Worm (Caenorhabditis elegans) whole organism, L1 larva: Measurements from ENCODE around the gene C01G6.3.
A peak's percentile ranks its signal among the peaks of the same experiment; 100 is the strongest.

Source experiments
- C04F5.9 ChIP-seq: sonication (generic microtip); optimal IDR thresholded peaks from 2 replicates; lab custom pipeline; 2016; ENCODE audit warnings: missing genetic modification characterization, missing compliant biosample characterization
- C16A3.4 ChIP-seq: fragments of 150-350 bp; optimal IDR thresholded peaks from 2 replicates; lab custom pipeline; 2014; ENCODE audit warnings: missing biosample characterization, missing genetic modification characterization
- Y116A8C.19 ChIP-seq: sonication (generic microtip); optimal IDR thresholded peaks from 2 replicates; lab custom pipeline; 2016; ENCODE audit warnings: missing compliant biosample characterization, missing genetic modification characterization, borderline replicate concordance
- aly-2 ChIP-seq: fragments of 150-350 bp; optimal IDR thresholded peaks from 2 replicates; lab custom pipeline; 2014; ENCODE audit warnings: missing biosample characterization, missing genetic modification characterization
- blmp-1 ChIP-seq: fragments of 150-350 bp; optimal IDR thresholded peaks from 2 replicates; lab custom pipeline; 2014; ENCODE audit warnings: missing biosample characterization, missing genetic modification characterization
- ceh-82 ChIP-seq, 3 experiments: fragments of 150-350 bp in 1 of 3; sonication (generic microtip) in 2 of 3; optimal IDR thresholded peaks; 2 replicates each; lab custom pipeline; 2014 to 2017; ENCODE audit warnings: missing biosample characterization in 3 of 3, missing genetic modification characterization in 3 of 3
- ceh-88 ChIP-seq: fragments of 200-800 bp; sonication (Bioruptor generic); IDR thresholded peaks from 2 replicates; pipeline ENCODE4 v1.3.6; 2022; ENCODE audit warnings: missing genetic modification characterization, missing compliant biosample characterization
- ces-1 ChIP-seq: fragments of 150-350 bp; optimal IDR thresholded peaks from 2 replicates; lab custom pipeline; 2014; ENCODE audit warnings: missing biosample characterization, missing genetic modification reagents, missing genetic modification characterization
- dpl-1 ChIP-seq, 3 experiments: fragments of 150-350 bp in 2 of 3; sonication (generic microtip) in 1 of 3; optimal IDR thresholded peaks; 2 replicates each; lab custom pipeline; 2014 to 2017; ENCODE audit warnings: missing biosample characterization in 3 of 3, missing genetic modification characterization in 3 of 3, missing genetic modification reagents in 3 of 3
- efl-1 ChIP-seq, 4 experiments: fragments of 150-350 bp; optimal IDR thresholded peaks in 3 of 4; peaks in 1 of 4; 1 replicate in 1 of 4; 2 replicates in 3 of 4; lab custom pipeline; 2014; ENCODE audit warnings: missing biosample characterization in 2 of 4, missing genetic modification characterization in 2 of 4, missing genetic modification reagents in 2 of 4
- efl-3 ChIP-seq: fragments of 200-800 bp; sonication (Bioruptor generic); optimal IDR thresholded peaks from 2 replicates; lab custom pipeline; 2018; ENCODE audit warnings: mild to moderate bottlenecking, missing genetic modification characterization, missing compliant biosample characterization
- elt-2 ChIP-seq: sonication (generic microtip); optimal IDR thresholded peaks from 2 replicates; lab custom pipeline; 2016; ENCODE audit warnings: missing genetic modification characterization, mild to moderate bottlenecking, inconsistent platforms, missing compliant biosample characterization, missing genetic modification reagents
- elt-3 ChIP-seq, 6 experiments: fragments of 150-350 bp in 1 of 6; sonication (generic microtip); optimal IDR thresholded peaks; 2 replicates each; lab custom pipeline; 2017 to 2018; ENCODE audit warnings: missing biosample characterization in 6 of 6, missing genetic modification characterization in 6 of 6, inconsistent platforms in 1 of 6
- fkh-4 ChIP-seq: sonication (generic microtip); optimal IDR thresholded peaks from 2 replicates; lab custom pipeline; 2016; ENCODE audit warnings: missing compliant biosample characterization, missing genetic modification characterization, borderline replicate concordance
- fos-1 ChIP-seq: fragments of 150-350 bp; optimal IDR thresholded peaks from 2 replicates; lab custom pipeline; 2014; ENCODE audit warnings: missing biosample characterization, missing genetic modification characterization
- grh-1 ChIP-seq: fragments of 200-800 bp; sonication (Bioruptor generic); IDR thresholded peaks from 2 replicates; pipeline ENCODE4 v1.3.6; 2022; ENCODE audit warnings: missing genetic modification reagents, missing genetic modification characterization, missing compliant biosample characterization
- hlh-4 ChIP-seq: sonication (generic microtip); optimal IDR thresholded peaks from 2 replicates; lab custom pipeline; 2016; ENCODE audit warnings: mild to moderate bottlenecking, missing genetic modification characterization, missing compliant biosample characterization
- hpl-2 ChIP-seq: fragments of 150-350 bp; optimal IDR thresholded peaks from 2 replicates; lab custom pipeline; 2014; ENCODE audit warnings: missing biosample characterization, missing genetic modification reagents, missing genetic modification characterization
- irx-1 ChIP-seq: sonication (generic microtip); optimal IDR thresholded peaks from 2 replicates; lab custom pipeline; 2016; ENCODE audit warnings: missing genetic modification characterization, missing compliant biosample characterization
- isw-1 ChIP-seq: fragments of 200-800 bp; sonication (Bioruptor generic); IDR thresholded peaks from 2 replicates; pipeline ENCODE4 v1.3.6; 2022; ENCODE audit warnings: missing genetic modification characterization, missing compliant biosample characterization
- lin-13 ChIP-seq: fragments of 150-350 bp; optimal IDR thresholded peaks from 2 replicates; lab custom pipeline; 2014; ENCODE audit warnings: missing biosample characterization, missing genetic modification reagents, missing genetic modification characterization
- lin-15B ChIP-seq: fragments of 150-350 bp; sonication (generic microtip); optimal IDR thresholded peaks from 3 replicates; lab custom pipeline; 2014; ENCODE audit warnings: missing biosample characterization, missing genetic modification characterization
- lsy-2 ChIP-seq, 2 experiments: fragments of 150-350 bp; optimal IDR thresholded peaks; 2 replicates each; lab custom pipeline; 2014; ENCODE audit warnings: missing biosample characterization in 2 of 2, missing genetic modification characterization in 2 of 2
- mab-9 ChIP-seq: fragments of 200-800 bp; sonication (Bioruptor generic); IDR thresholded peaks from 2 replicates; pipeline ENCODE4 v1.3.6; 2022; ENCODE audit warnings: missing genetic modification reagents, missing genetic modification characterization, missing compliant biosample characterization
- nhr-12 ChIP-seq: sonication (generic microtip); optimal IDR thresholded peaks from 2 replicates; lab custom pipeline; 2017; ENCODE audit warnings: missing biosample characterization, missing genetic modification characterization
- nhr-20 ChIP-seq: sonication (generic microtip); optimal IDR thresholded peaks from 2 replicates; lab custom pipeline; 2016; ENCODE audit warnings: mild to moderate bottlenecking, missing genetic modification characterization, missing compliant biosample characterization
- nhr-237 ChIP-seq: fragments of 150-350 bp; optimal IDR thresholded peaks from 2 replicates; lab custom pipeline; 2014; ENCODE audit warnings: missing biosample characterization, missing genetic modification characterization
- nhr-28 ChIP-seq: fragments of 150-350 bp; optimal IDR thresholded peaks from 2 replicates; lab custom pipeline; 2014; ENCODE audit warnings: missing biosample characterization, missing genetic modification characterization
- nhr-47 ChIP-seq: sonication (generic microtip); optimal IDR thresholded peaks from 2 replicates; lab custom pipeline; 2016; ENCODE audit warnings: mild to moderate bottlenecking, missing genetic modification characterization, moderate library complexity, missing compliant biosample characterization
- nhr-76 ChIP-seq: sonication (generic microtip); optimal IDR thresholded peaks from 2 replicates; lab custom pipeline; 2017; ENCODE audit warnings: missing biosample characterization, missing genetic modification characterization
- nhr-77 ChIP-seq: fragments of 150-350 bp; optimal IDR thresholded peaks from 2 replicates; lab custom pipeline; 2014; ENCODE audit warnings: missing biosample characterization, missing genetic modification characterization
- nhr-85 ChIP-seq: sonication (generic microtip); peaks from one replicate; lab custom pipeline; 2016; ENCODE audit warnings: missing genetic modification characterization, inconsistent platforms, missing compliant biosample characterization
- nhr-90 ChIP-seq: sonication (generic microtip); optimal IDR thresholded peaks from 2 replicates; lab custom pipeline; 2016; ENCODE audit warnings: mild to moderate bottlenecking, missing genetic modification characterization, missing compliant biosample characterization; ENCODE audit not compliant: poor library complexity
- rnt-1 ChIP-seq: sonication (generic microtip); optimal IDR thresholded peaks from 2 replicates; lab custom pipeline; 2016; ENCODE audit warnings: mild to moderate bottlenecking, missing genetic modification characterization, moderate library complexity, missing compliant biosample characterization
- skn-1 ChIP-seq: fragments of 150-350 bp; optimal IDR thresholded peaks from 2 replicates; lab custom pipeline; 2014; ENCODE audit warnings: missing biosample characterization, missing genetic modification characterization
- snpc-4 ChIP-seq: fragments of 150-350 bp; optimal IDR thresholded peaks from 2 replicates; lab custom pipeline; 2014; ENCODE audit warnings: missing biosample characterization, missing genetic modification characterization
- swsn-7 ChIP-seq: sonication (generic microtip); optimal IDR thresholded peaks from 2 replicates; lab custom pipeline; 2016; ENCODE audit warnings: missing genetic modification characterization, missing compliant biosample characterization
- unc-130 ChIP-seq: fragments of 150-350 bp; optimal IDR thresholded peaks from 2 replicates; lab custom pipeline; 2017; ENCODE audit warnings: missing biosample characterization, missing genetic modification characterization, inconsistent platforms
- unc-30 ChIP-seq: sonication (generic microtip); optimal IDR thresholded peaks from 2 replicates; lab custom pipeline; 2017; ENCODE audit warnings: missing biosample characterization, missing genetic modification characterization
- unc-98 ChIP-seq: fragments of 200-800 bp; sonication (Bioruptor generic); IDR thresholded peaks from 2 replicates; pipeline ENCODE4 v1.3.6; 2022; ENCODE audit warnings: missing genetic modification characterization, missing compliant biosample characterization
- vab-15 ChIP-seq: sonication (generic microtip); optimal IDR thresholded peaks from 2 replicates; lab custom pipeline; 2017; ENCODE audit warnings: missing genotype, mild to moderate bottlenecking, missing genetic modification characterization, missing compliant biosample characterization
- zag-1 ChIP-seq: fragments of 150-350 bp; optimal IDR thresholded peaks from 2 replicates; lab custom pipeline; 2014; ENCODE audit warnings: missing biosample characterization, missing genetic modification characterization
- zip-4 ChIP-seq: fragments of 200-800 bp; sonication (Bioruptor generic); optimal IDR thresholded peaks from 2 replicates; lab custom pipeline; 2018; ENCODE audit warnings: mild to moderate bottlenecking, missing genetic modification characterization, moderate library complexity, missing compliant biosample characterization
- ztf-11 ChIP-seq, 2 experiments: sonication (generic microtip); optimal IDR thresholded peaks; 2 replicates each; lab custom pipeline; 2016 to 2017; ENCODE audit warnings: missing genetic modification characterization in 2 of 2, missing biosample characterization in 1 of 2, missing compliant biosample characterization in 1 of 2

The C01G6.3 gene

ce11 chrII:9266755-9267154 lies 2.9 kb upstream of the C01G6.3 start, which contains the start of gene C01G6.2:
TSS of gene C01G6.2 (plus strand) at chrII:9267055.
- TF ChIP-seq unc-98 (GFP tag; lab: Robert Waterston, UW) (no peak), C04F5.9 (tag; lab: Kevin White, UChicago) (no peak), blmp-1 (tag; lab: Kevin White, UChicago) (no peak), ceh-82 (tag; optimal IDR thresholded peaks at IDR 0.05; lab: Kevin White, UChicago) (no peak), rnt-1 (no peak), fkh-4 (tag; lab: Kevin White, UChicago) (no peak), C16A3.4 (tag; lab: Kevin White, UChicago) (no peak)

- TF ChIP-seq irx-1 (tag; lab: Kevin White, UChicago) = no peak
- no peak for TF ChIP-seq nhr-47
- no peak for TF ChIP-seq ceh-88 (GFP tag; lab: Robert Waterston, UW)
- no peak for TF ChIP-seq zip-4 (GFP tag; lab: Kevin White, UChicago)
- TF ChIP-seq nhr-12 (tag; lab: Kevin White, UChicago) = no peak
- TF ChIP-seq nhr-237 (tag; lab: Kevin White, UChicago) = no peak
- TF ChIP-seq swsn-7 (tag; lab: Kevin White, UChicago) = no peak
- no peak for TF ChIP-seq lin-13 (GFP tag; lab: Kevin White, UChicago)
- TF ChIP-seq isw-1 (GFP tag; lab: Robert Waterston, UW) = no peak
- TF ChIP-seq fos-1 (tag; lab: Kevin White, UChicago) = no peak
- TF ChIP-seq efl-1 (optimal IDR thresholded peaks at IDR 0.05; lab: Kevin White, UChicago) = no peak
- TF ChIP-seq efl-1 (GFP tag; optimal IDR thresholded peaks at IDR 0.05 in 1 of 2; lab: Kevin White, UChicago) = no peak
- no peak for TF ChIP-seq mab-9 (GFP tag; lab: Robert Waterston, UW)
- TF ChIP-seq hlh-4 (tag; lab: Kevin White, UChicago) = no peak
- TF ChIP-seq unc-130 (tag; lab: Kevin White, UChicago) = no peak
- TF ChIP-seq ztf-11 (tag; optimal IDR thresholded peaks at IDR 0.05; lab: Kevin White, UChicago) = no peak
- no peak for TF ChIP-seq Y116A8C.19
- no peak for TF ChIP-seq nhr-20 (tag; lab: Kevin White, UChicago)
Observed at ce11 chrII:9268983-9269382, 705 bp upstream of the C01G6.3 start.

ce11 chrII:9271285-9271684 lies 1.6 kb downstream of the C01G6.3 start:
- no peak for TF ChIP-seq hpl-2 (GFP tag; lab: Kevin White, UChicago)
- TF ChIP-seq nhr-85 (tag; lab: Kevin White, UChicago) = peak; percentile 15
- TF ChIP-seq zag-1 (tag; lab: Kevin White, UChicago) = no peak
- no peak for TF ChIP-seq grh-1 (GFP tag; lab: Robert Waterston, UW)
- no peak for TF ChIP-seq lsy-2 (tag; optimal IDR thresholded peaks at IDR 0.05; lab: Kevin White, UChicago)
- TF ChIP-seq nhr-237 (tag; lab: Kevin White, UChicago) = no peak

- no peak for TF ChIP-seq lin-15B (tag; lab: Kevin White, UChicago)
- no peak for TF ChIP-seq nhr-20 (tag; lab: Kevin White, UChicago)
- no peak for TF ChIP-seq ceh-82 (tag; optimal IDR thresholded peaks at IDR 0.05; lab: Kevin White, UChicago)
- no peak for TF ChIP-seq vab-15 (tag; lab: Kevin White, UChicago)
- no peak for TF ChIP-seq nhr-28 (tag; lab: Kevin White, UChicago)
- no peak for TF ChIP-seq hpl-2 (GFP tag; lab: Kevin White, UChicago)
- TF ChIP-seq dpl-1 (GFP tag; optimal IDR thresholded peaks at IDR 0.05; lab: Kevin White, UChicago) = no peak
- no peak for TF ChIP-seq skn-1 (tag; lab: Kevin White, UChicago)
Observed at ce11 chrII:9272942-9273341, 3.3 kb downstream of the C01G6.3 start, which contains the start of gene C01G6.4. TSS of gene C01G6.4 (minus strand) at chrII:9273042.

ce11 chrII:9273984-9274383 lies 4.3 kb downstream of the C01G6.3 start:
- TF ChIP-seq dpl-1 (GFP tag; optimal IDR thresholded peaks at IDR 0.05; lab: Kevin White, UChicago) = peak; percentile 47 to 70 (median 69)
- TF ChIP-seq nhr-20 (tag; lab: Kevin White, UChicago) = peak; percentile 91
- TF ChIP-seq aly-2 (tag; lab: Kevin White, UChicago) = peak; percentile 42
- peak; percentile 49 for TF ChIP-seq nhr-77 (tag; lab: Kevin White, UChicago)
- TF ChIP-seq ceh-88 (GFP tag; lab: Robert Waterston, UW) = peak; percentile 16; the same call in 1 of the 2 replicates
- peak; percentile 92 for TF ChIP-seq rnt-1
- TF ChIP-seq nhr-90 (tag; lab: Kevin White, UChicago) = peak; percentile 77
- peak; percentile 80 for TF ChIP-seq grh-1 (GFP tag; lab: Robert Waterston, UW)
- TF ChIP-seq zip-4 (GFP tag; lab: Kevin White, UChicago) = no peak
- TF ChIP-seq nhr-76 = no peak
- peak; percentile 53 for TF ChIP-seq elt-2 (tag; lab: Kevin White, UChicago)
- TF ChIP-seq skn-1 (tag; lab: Kevin White, UChicago) = peak; percentile 67
- TF ChIP-seq ces-1 (GFP tag; lab: Kevin White, UChicago) = no peak
- TF ChIP-seq elt-3 (tag; optimal IDR thresholded peaks at IDR 0.05; lab: Kevin White, UChicago) = peak in 2 of 6 experiments; percentile 63 to 82
- peak; percentile 59 for TF ChIP-seq snpc-4 (tag; lab: Kevin White, UChicago)
- no peak for TF ChIP-seq efl-3
- no peak for TF ChIP-seq unc-30 (tag; lab: Kevin White, UChicago)
- TF ChIP-seq nhr-237 (tag; lab: Kevin White, UChicago) = peak; percentile 30
